Fruit fly (Drosophila melanogaster) S2 (cell line): ENCODE results near the gene Nlg4.

ENCODE experiments used
- CG8478 ChIP-seq: fragments of >200 bp; optimal IDR thresholded peaks from 2 replicates; lab custom pipeline; 2018
- CTCF ChIP-seq, 2 experiments: fragments of >200 bp; optimal IDR thresholded peaks; 2 replicates each; lab custom pipeline; 2018

- TF ChIP-seq CG8478 (lab: Kevin White, UChicago) = no peak
- no peak for TF ChIP-seq CTCF (optimal IDR thresholded peaks at IDR 0.05; lab: Kevin White, UChicago)
Observed at dm6 chr3R:20264770-20265169, 60.2 kb downstream of the Nlg4 start.
